Fruit fly (Drosophila melanogaster) whole organism, embryonic: Measurements from ENCODE around the gene ball.
A peak's percentile ranks its signal among the peaks of the same experiment; 100 is the strongest.

ENCODE experiments used
- Atf3 ChIP-seq: fragments of 200-800 bp; sonication (Bioruptor generic); optimal IDR thresholded peaks from 3 replicates; lab custom pipeline; 2016; ENCODE audit warnings: missing biosample characterization, missing genetic modification characterization
- Atf6 ChIP-seq: fragments of 200-800 bp; sonication (Bioruptor generic); IDR thresholded peaks from 2 replicates; pipeline ENCODE4 v1.3.6; 2022; ENCODE audit warnings: missing biosample characterization, missing genetic modification characterization
- Bteb2 ChIP-seq: fragments of 200-800 bp; sonication (Bioruptor generic); optimal IDR thresholded peaks from 2 replicates; lab custom pipeline; 2016; ENCODE audit warnings: missing biosample characterization, missing genetic modification characterization
- CG10462 ChIP-seq: fragments of 200-800 bp; sonication (Bioruptor generic); optimal IDR thresholded peaks from 2 replicates; lab custom pipeline; 2016; ENCODE audit warnings: missing biosample characterization, missing genetic modification characterization
- CG10979 ChIP-seq: fragments of 200-800 bp; sonication (Bioruptor generic); optimal IDR thresholded peaks from 2 replicates; lab custom pipeline; 2018; ENCODE audit warnings: missing biosample characterization, mild to moderate bottlenecking, missing genetic modification characterization, moderate library complexity
- CG12391 ChIP-seq: fragments of 200-800 bp; sonication (Bioruptor generic); optimal IDR thresholded peaks from 3 replicates; lab custom pipeline; 2018; ENCODE audit warnings: missing biosample characterization, mild to moderate bottlenecking, missing genetic modification characterization, moderate library complexity
- CG12744 ChIP-seq: fragments of 200-800 bp; sonication (Bioruptor generic); optimal IDR thresholded peaks from 2 replicates; lab custom pipeline; 2016; ENCODE audit warnings: missing biosample characterization, missing genetic modification characterization
- CG15601 ChIP-seq: fragments of 200-800 bp; sonication (Bioruptor generic); optimal IDR thresholded peaks from 3 replicates; lab custom pipeline; 2019; ENCODE audit warnings: missing biosample characterization, mild to moderate bottlenecking, missing genetic modification characterization, moderate library complexity
- CG16779 ChIP-seq: fragments of 200-800 bp; sonication (Bioruptor generic); IDR thresholded peaks from 2 replicates; pipeline ENCODE4 v1.3.6; 2022; ENCODE audit warnings: missing biosample characterization, missing genetic modification characterization
- CG16815 ChIP-seq: fragments of 200-800 bp; sonication (Bioruptor generic); optimal IDR thresholded peaks from 3 replicates; lab custom pipeline; 2017; ENCODE audit warnings: missing biosample characterization, mild to moderate bottlenecking, missing genetic modification characterization
- CG16863 ChIP-seq: fragments of 200-800 bp; sonication (Bioruptor generic); optimal IDR thresholded peaks from 3 replicates; lab custom pipeline; 2016; ENCODE audit warnings: missing biosample characterization, missing genetic modification characterization
- CG17912 ChIP-seq: fragments of 200-800 bp; sonication (Bioruptor generic); optimal IDR thresholded peaks from 2 replicates; lab custom pipeline; 2018; ENCODE audit warnings: missing biosample characterization, mild to moderate bottlenecking, missing genetic modification characterization
- CG18011 ChIP-seq: fragments of 200-800 bp; sonication (Bioruptor generic); optimal IDR thresholded peaks from 2 replicates; lab custom pipeline; 2017; ENCODE audit warnings: missing biosample characterization, missing genetic modification characterization, mild to moderate bottlenecking, moderate library complexity, missing genotype
- CG2678 ChIP-seq: fragments of 200-800 bp; sonication (Bioruptor generic); optimal IDR thresholded peaks from 3 replicates; lab custom pipeline; 2019; ENCODE audit warnings: missing biosample characterization, mild to moderate bottlenecking, missing genetic modification characterization, moderate library complexity
- CG3726 ChIP-seq: fragments of 200-800 bp; sonication (Bioruptor generic); IDR thresholded peaks from 3 replicates; pipeline ENCODE4, ENCODE4 v1.3.6; 2022; ENCODE audit warnings: missing biosample characterization, missing genetic modification characterization
- CG4707 ChIP-seq: fragments of 200-800 bp; sonication (Bioruptor generic); optimal IDR thresholded peaks from 2 replicates; lab custom pipeline; 2018; ENCODE audit warnings: missing biosample characterization, mild to moderate bottlenecking, missing genetic modification characterization, moderate library complexity
- CG6254 ChIP-seq: fragments of 200-800 bp; sonication (Bioruptor generic); optimal IDR thresholded peaks from 3 replicates; lab custom pipeline; 2017; ENCODE audit warnings: mild to moderate bottlenecking, missing biosample characterization, missing genetic modification reagents, missing genetic modification characterization
- CG6854 ChIP-seq: fragments of 200-800 bp; sonication (Bioruptor generic); optimal IDR thresholded peaks from 3 replicates; lab custom pipeline; 2017; ENCODE audit warnings: missing biosample characterization, mild to moderate bottlenecking, missing genetic modification characterization
- CG8089 ChIP-seq: fragments of 200-800 bp; sonication (Bioruptor generic); optimal IDR thresholded peaks from 3 replicates; lab custom pipeline; 2016; ENCODE audit warnings: missing biosample characterization, missing genetic modification characterization
- CHES-1-like ChIP-seq: fragments of 200-800 bp; sonication (Bioruptor generic); optimal IDR thresholded peaks from 2 replicates; lab custom pipeline; 2016; ENCODE audit warnings: missing biosample characterization, missing genetic modification characterization
- Dad ChIP-seq: fragments of 200-800 bp; sonication (Bioruptor generic); optimal IDR thresholded peaks from 3 replicates; lab custom pipeline; 2016; ENCODE audit warnings: missing biosample characterization, missing genetic modification characterization
- Deaf1 ChIP-seq: fragments of 200-800 bp; optimal IDR thresholded peaks from 3 replicates; lab custom pipeline; 2019; ENCODE audit warnings: missing biosample characterization, mild to moderate bottlenecking, missing genetic modification characterization, moderate library complexity
- Drgx ChIP-seq: fragments of 200-800 bp; sonication (Bioruptor generic); IDR thresholded peaks from 2 replicates; pipeline ENCODE4 v1.3.6; 2022; ENCODE audit warnings: missing biosample characterization, missing genetic modification characterization
- Hr3 ChIP-seq: fragments of 200-800 bp; sonication (Bioruptor generic); optimal IDR thresholded peaks from 3 replicates; lab custom pipeline; 2016; ENCODE audit warnings: missing biosample characterization, missing genetic modification characterization
- Med ChIP-seq: fragments of 200-800 bp; sonication (Bioruptor generic); peaks from one replicate; lab custom pipeline; 2016; ENCODE audit warnings: missing biosample characterization, missing genetic modification characterization, mild to moderate bottlenecking, inconsistent platforms, moderate library complexity
- Nf-YC ChIP-seq: fragments of 200-800 bp; optimal IDR thresholded peaks from 3 replicates; lab custom pipeline; 2019; ENCODE audit warnings: missing biosample characterization, mild to moderate bottlenecking, missing genetic modification characterization, moderate library complexity
- Oaz ChIP-seq: fragments of 200-800 bp; sonication (Bioruptor generic); IDR thresholded peaks from 2 replicates; pipeline ENCODE4 v1.3.6; 2022; ENCODE audit warnings: missing biosample characterization, missing genetic modification characterization
- Oli ChIP-seq: fragments of 200-800 bp; sonication (Bioruptor generic); optimal IDR thresholded peaks from 2 replicates; lab custom pipeline; 2018; ENCODE audit warnings: missing biosample characterization, mild to moderate bottlenecking, missing genetic modification characterization, moderate library complexity
- PHDP ChIP-seq: fragments of 200-800 bp; sonication (Bioruptor generic); optimal IDR thresholded peaks from 3 replicates; lab custom pipeline; 2018; ENCODE audit warnings: missing biosample characterization, mild to moderate bottlenecking, missing genetic modification characterization, moderate library complexity
- Rfx ChIP-seq: fragments of 200-800 bp; sonication (Bioruptor generic); IDR thresholded peaks from 2 replicates; pipeline ENCODE4 v1.3.6; 2022; ENCODE audit warnings: missing biosample characterization, missing genetic modification characterization
- Vsx1 ChIP-seq: fragments of 200-800 bp; sonication (Bioruptor generic); optimal IDR thresholded peaks from 2 replicates; lab custom pipeline; 2017; ENCODE audit warnings: missing biosample characterization, mild to moderate bottlenecking, missing genetic modification characterization, missing genetic modification reagents
- chn ChIP-seq: fragments of 200-800 bp; sonication (Bioruptor generic); optimal IDR thresholded peaks from 2 replicates; lab custom pipeline; 2016; ENCODE audit warnings: missing biosample characterization, missing genetic modification characterization
- da ChIP-seq: fragments of 200-800 bp; sonication (Bioruptor generic); optimal IDR thresholded peaks from 2 replicates; lab custom pipeline; 2016; ENCODE audit warnings: missing biosample characterization, missing genetic modification characterization
- dan ChIP-seq: fragments of 200-800 bp; sonication (Bioruptor generic); IDR thresholded peaks from 2 replicates; pipeline ENCODE4 v1.3.6; 2022; ENCODE audit warnings: missing biosample characterization, missing genetic modification characterization
- dati ChIP-seq: fragments of 200-800 bp; sonication (Bioruptor generic); IDR thresholded peaks from 2 replicates; pipeline ENCODE4 v1.3.6; 2022; ENCODE audit warnings: missing biosample characterization, missing genetic modification characterization
- disco-r ChIP-seq: fragments of 200-800 bp; sonication (Bioruptor generic); optimal IDR thresholded peaks from 2 replicates; lab custom pipeline; 2016; ENCODE audit warnings: missing biosample characterization, missing genetic modification characterization
- grn ChIP-seq: fragments of 200-800 bp; sonication (Bioruptor generic); optimal IDR thresholded peaks from 3 replicates; lab custom pipeline; 2017; ENCODE audit warnings: missing biosample characterization, missing genetic modification characterization
- ham ChIP-seq: fragments of 200-800 bp; sonication (Bioruptor generic); IDR thresholded peaks from 2 replicates; pipeline ENCODE4 v1.3.6; 2022; ENCODE audit warnings: missing biosample characterization, missing genetic modification characterization
- jing ChIP-seq: fragments of 200-800 bp; sonication (Bioruptor generic); optimal IDR thresholded peaks from 2 replicates; lab custom pipeline; 2018; ENCODE audit warnings: missing biosample characterization, mild to moderate bottlenecking, missing genetic modification characterization
- ken ChIP-seq: fragments of 200-800 bp; sonication (Bioruptor generic); IDR thresholded peaks from 3 replicates; pipeline ENCODE4 v1.3.6; 2022; ENCODE audit warnings: missing biosample characterization, missing genetic modification characterization
- nerfin-2 ChIP-seq: fragments of 200-800 bp; sonication (Bioruptor generic); IDR thresholded peaks from 2 replicates; pipeline ENCODE4 v1.3.6; 2022; ENCODE audit warnings: missing biosample characterization, missing genetic modification characterization; ENCODE audit not compliant: partially characterized antibody
- otp ChIP-seq: fragments of 200-800 bp; sonication (Bioruptor generic); IDR thresholded peaks from 3 replicates; pipeline ENCODE4, ENCODE4 v1.3.6; 2022; ENCODE audit warnings: missing biosample characterization, missing genetic modification characterization
- pan ChIP-seq, 4 experiments: fragments of >200 bp in 3 of 4; fragments of 200-800 bp in 1 of 4; sonication (Bioruptor generic) in 1 of 4; optimal IDR thresholded peaks in 3 of 4; IDR thresholded peaks in 1 of 4; 2 replicates each; pipeline versions ENCODE4 v1.3.6 to Lab custom; 2017 to 2022; ENCODE audit warnings: missing biosample characterization in 2 of 4, missing genetic modification characterization in 2 of 4, mixed read lengths in 1 of 4
- pnt ChIP-seq: fragments of 200-800 bp; sonication (Bioruptor generic); optimal IDR thresholded peaks from 3 replicates; lab custom pipeline; 2016; ENCODE audit warnings: missing biosample characterization, missing genetic modification characterization
- salm ChIP-seq: fragments of 200-800 bp; sonication (Bioruptor generic); optimal IDR thresholded peaks from 2 replicates; lab custom pipeline; 2018; ENCODE audit warnings: missing biosample characterization, mild to moderate bottlenecking, missing genetic modification characterization
- shn ChIP-seq: fragments of 200-800 bp; sonication (Bioruptor generic); optimal IDR thresholded peaks from 3 replicates; lab custom pipeline; 2016; ENCODE audit warnings: missing biosample characterization, missing genetic modification characterization
- slbo ChIP-seq: fragments of 200-800 bp; sonication (Bioruptor generic); IDR thresholded peaks from 2 replicates; pipeline ENCODE4 v1.3.6; 2022; ENCODE audit warnings: missing biosample characterization, missing genetic modification characterization
- tap ChIP-seq: fragments of 200-800 bp; optimal IDR thresholded peaks from 3 replicates; lab custom pipeline; 2019; ENCODE audit warnings: missing biosample characterization, mild to moderate bottlenecking, missing genetic modification characterization, moderate library complexity
- vvl ChIP-seq: fragments of 200-800 bp; sonication (Bioruptor generic); IDR thresholded peaks from 2 replicates; pipeline ENCODE4 v1.3.6; 2022; ENCODE audit warnings: missing biosample characterization, missing genetic modification characterization
- wek ChIP-seq: fragments of 200-800 bp; sonication (Bioruptor generic); optimal IDR thresholded peaks from 3 replicates; lab custom pipeline; 2018; ENCODE audit warnings: missing biosample characterization, mild to moderate bottlenecking, missing genetic modification characterization, moderate library complexity
- wor ChIP-seq: fragments of 200-800 bp; sonication (Bioruptor generic); IDR thresholded peaks from 2 replicates; pipeline ENCODE4 v1.3.6; 2022; ENCODE audit warnings: missing biosample characterization, missing genetic modification characterization

Gene ball

dm6 chr3R:26892764-26893163, 26.2 kb upstream of the ball start (continued):
- TF ChIP-seq CG16815 (GFP tag; lab: Kevin White, UChicago) (no peak), shn (peak; percentile 47), grn (peak; percentile 93), CHES-1-like (GFP tag; lab: Kevin White, UChicago) (no peak), ham (no peak), Drgx (GFP tag; lab: Robert Waterston, UW) (0 out of 2 replicates have a peak, but pooled peaks have one; percentile 42), Oaz (GFP tag; lab: Robert Waterston, UW) (no peak; the same call in 1 of the 2 replicates), chn (GFP tag; lab: Kevin White, UChicago) (peak; percentile 14), Med (GFP tag; lab: Kevin White, UChicago) (peak; percentile 63), Bteb2 (GFP tag; lab: Kevin White, UChicago) (no peak), CG17912 (GFP tag; lab: Kevin White, UChicago) (no peak), Vsx1 (GFP tag; lab: Kevin White, UChicago) (peak; percentile 49), nerfin-2 (no peak), Rfx (GFP tag; lab: Robert Waterston, UW) (0 out of 2 replicates have a peak, but pooled peaks have one; percentile 35), CG6254 (GFP tag; lab: Kevin White, UChicago) (no peak), PHDP (tag; lab: Kevin White, UChicago) (peak; percentile 39), Atf6 (no peak), CG3726 (no peak), salm (tag; lab: Kevin White, UChicago) (no peak), Nf-YC (tag; lab: Kevin White, UChicago) (no peak), CG18011 (no peak), otp (GFP tag; lab: Robert Waterston, UW) (0 out of 3 replicates have a peak, but pooled peaks have one; percentile 27), pan (optimal IDR thresholded peaks at IDR 0.05; lab: Kevin White, UChicago) (no peak), pan (GFP tag; optimal IDR thresholded peaks at IDR 0.05 in 1 of 2, IDR thresholded peaks at IDR 0.05 in 1 of 2) (no peak), CG6854 (GFP tag; lab: Kevin White, UChicago) (no peak), Deaf1 (tag; lab: Kevin White, UChicago) (no peak), Atf3 (GFP tag; lab: Kevin White, UChicago) (no peak), CG10462 (GFP tag; lab: Kevin White, UChicago) (no peak), CG15601 (peak; percentile 41), CG4707 (peak; percentile 20), CG8089 (GFP tag; lab: Kevin White, UChicago) (no peak), wor (no peak), dati (GFP tag; lab: Robert Waterston, UW) (no peak), CG16863 (no peak), pnt (GFP tag; lab: Kevin White, UChicago) (no peak), dan (GFP tag; lab: Robert Waterston, UW) (no peak), CG16779 (no peak), ken (GFP tag; lab: Robert Waterston, UW) (0 out of 3 replicates have a peak, but pooled peaks have one; percentile 5), da (GFP tag; lab: Kevin White, UChicago) (no peak), tap (tag; lab: Kevin White, UChicago) (no peak), CG2678 (tag; lab: Kevin White, UChicago) (peak; percentile 55), CG12391 (tag; lab: Kevin White, UChicago) (peak; percentile 41), CG10979 (tag; lab: Kevin White, UChicago) (peak; percentile 38), disco-r (peak; percentile 13), CG12744 (GFP tag; lab: Kevin White, UChicago) (no peak), vvl (peak; percentile 18; the same call in 1 of the 2 replicates), Oli (tag; lab: Kevin White, UChicago) (peak; percentile 60), slbo (peak; percentile 37; the same call in 1 of the 2 replicates), Dad (GFP tag; lab: Kevin White, UChicago) (no peak), Hr3 (GFP tag; lab: Kevin White, UChicago) (no peak), wek (GFP tag; lab: Kevin White, UChicago) (no peak), jing (GFP tag; lab: Kevin White, UChicago) (peak; percentile 28)
